Fruit fly (Drosophila melanogaster): ENCODE results near the gene croc.
A peak's percentile ranks its signal among the peaks of the same experiment; 100 is the strongest.

croc gene

dm6 chr3L:21433098-21433497 lies 43.2 kb downstream of the croc start, which contains the start of the genes barc and Aef1 (continued):
- peak; percentile 29; the same call in 1 of the 2 replicates for TF ChIP-seq Dref (GFP tag; IDR thresholded peaks at IDR 0.05)
- TF ChIP-seq Blimp-1 (GFP tag; optimal IDR thresholded peaks at IDR 0.05), result peak; percentile 71
- TF ChIP-seq CG18011 (GFP tag; optimal IDR thresholded peaks at IDR 0.05), result peak; percentile 34
- peak; percentile 92 for TF ChIP-seq CG11456 (GFP tag; IDR thresholded peaks at IDR 0.05)
- peak; percentile 89 for TF ChIP-seq Sin3A (optimal IDR thresholded peaks at IDR 0.05)
- no peak for TF ChIP-seq fd102C (GFP tag; optimal IDR thresholded peaks at IDR 0.05)
- TF ChIP-seq Jarid2 (GFP tag; optimal IDR thresholded peaks at IDR 0.05), result no peak
- TF ChIP-seq Dp (GFP tag; optimal IDR thresholded peaks at IDR 0.05), result peak; percentile 33
- TF ChIP-seq CG17568 (GFP tag; optimal IDR thresholded peaks at IDR 0.05), result peak; percentile 34
- peak; percentile 69; the same call in 2 of the 3 replicates for TF ChIP-seq jigr1 (GFP tag; IDR thresholded peaks at IDR 0.05)
- TF ChIP-seq Kr (GFP tag; optimal IDR thresholded peaks at IDR 0.05), result no peak
- TF ChIP-seq MESR4 (GFP tag; optimal IDR thresholded peaks at IDR 0.05), result no peak
- no peak for TF ChIP-seq hth (optimal IDR thresholded peaks at IDR 0.05)
- peak; percentile 61 for TF ChIP-seq E2f2 (GFP tag; IDR thresholded peaks at IDR 0.05)
- TF ChIP-seq Sox100B (GFP tag; optimal IDR thresholded peaks at IDR 0.05), result no peak
- peak; percentile 85 for TF ChIP-seq unpg (GFP tag; optimal IDR thresholded peaks at IDR 0.05)
- peak; percentile 69; the same call in 2 of the 3 replicates for TF ChIP-seq CG11695 (GFP tag; IDR thresholded peaks at IDR 0.05)
- TF ChIP-seq CrebB (tag; optimal IDR thresholded peaks at IDR 0.05), result peak; percentile 59
- TF ChIP-seq CG6683 (GFP tag; optimal IDR thresholded peaks at IDR 0.05), result peak; percentile 22
- peak; percentile 89 for TF ChIP-seq bcd (GFP tag; optimal IDR thresholded peaks at IDR 0.05)
- TF ChIP-seq CG10462 (GFP tag; optimal IDR thresholded peaks at IDR 0.05), result peak; percentile 82
- peak; percentile 74 for TF ChIP-seq CG7963 (GFP tag; IDR thresholded peaks at IDR 0.05; ENCODE audit: partially characterized antibody)
- TF ChIP-seq CG17802 (tag; optimal IDR thresholded peaks at IDR 0.05), result peak; percentile 55
- TF ChIP-seq CG2678 (tag; optimal IDR thresholded peaks at IDR 0.05), result peak; percentile 87
- TF ChIP-seq Aef1 (GFP tag; IDR thresholded peaks at IDR 0.05), result peak; percentile 98
- peak; percentile 85 for TF ChIP-seq CG1647 (GFP tag; optimal IDR thresholded peaks at IDR 0.05)
- TF ChIP-seq Vsx1 (GFP tag; optimal IDR thresholded peaks at IDR 0.05), result no peak
- peak; percentile 61 for TF ChIP-seq corto (GFP tag; optimal IDR thresholded peaks at IDR 0.05)
- peak; percentile 89 for TF ChIP-seq sob (GFP tag; IDR thresholded peaks at IDR 0.05)
- peak; percentile 82 for TF ChIP-seq CG18476 (GFP tag; optimal IDR thresholded peaks at IDR 0.05)
- TF ChIP-seq repo (GFP tag; optimal IDR thresholded peaks at IDR 0.05), result peak; percentile 65
- peak; percentile 86 for TF ChIP-seq pho (GFP tag; optimal IDR thresholded peaks at IDR 0.05)
- peak; percentile 87 for TF ChIP-seq CG7357 (GFP tag; IDR thresholded peaks at IDR 0.05)
- TF ChIP-seq Dad (GFP tag; optimal IDR thresholded peaks at IDR 0.05), result peak; percentile 82
- peak; percentile 80 for TF ChIP-seq ken (GFP tag; IDR thresholded peaks at IDR 0.05)
- TF ChIP-seq vnd (GFP tag; IDR thresholded peaks at IDR 0.05; ENCODE audit: partially characterized antibody), result peak; percentile 93
- TF ChIP-seq HLHmδ (GFP tag; optimal IDR thresholded peaks at IDR 0.05), result no peak
- TF ChIP-seq PHDP (tag; optimal IDR thresholded peaks at IDR 0.05), result peak; percentile 81
- peak; percentile 47 for TF ChIP-seq Hey (tag; optimal IDR thresholded peaks at IDR 0.05)
- no peak for TF ChIP-seq btn (GFP tag; optimal IDR thresholded peaks at IDR 0.05)
- TF ChIP-seq bbx (GFP tag; IDR thresholded peaks at IDR 0.05; ENCODE audit: partially characterized antibody), result peak; percentile 46; the same call in 1 of the 2 replicates

dm6 chr3L:21427490-21427889 lies 48.8 kb downstream of the croc start, which contains the start of gene CG33288:
CG33288 (plus strand) TSS chr3L:21427790.
- TF ChIP-seq Dbx (GFP tag; IDR thresholded peaks at IDR 0.05) (0 out of 3 replicates have a peak, but pooled peaks have one; percentile 21), peb (GFP tag; IDR thresholded peaks at IDR 0.05) (no peak)
